Worm (Caenorhabditis elegans) whole organism, L4 larva: ENCODE measurements around the gene gpa-3.
A peak's percentile ranks its signal among the peaks of the same experiment; 100 is the strongest.

Source experiments
- D1046.2 ChIP-seq: fragments of 200-800 bp; sonication (Bioruptor generic); IDR thresholded peaks from 2 replicates; pipeline ENCODE4 v1.3.6; 2022; ENCODE audit warnings: missing genetic modification characterization, missing compliant biosample characterization
- T20F7.1 ChIP-seq: fragments of 200-800 bp; sonication (Bioruptor generic); optimal IDR thresholded peaks from 2 replicates; lab custom pipeline; 2018; ENCODE audit warnings: mild to moderate bottlenecking, missing genetic modification characterization, missing compliant biosample characterization
- T26A8.4 ChIP-seq: fragments of 200-800 bp; sonication (Bioruptor generic); IDR thresholded peaks from 2 replicates; pipeline ENCODE4 v1.3.6; 2022; ENCODE audit warnings: missing genetic modification characterization, missing compliant biosample characterization
- Y105C5A.15 ChIP-seq: fragments of 200-800 bp; sonication (Bioruptor generic); IDR thresholded peaks from 2 replicates; pipeline ENCODE4 v1.3.6; 2022; ENCODE audit warnings: missing genetic modification characterization, missing compliant biosample characterization
- Y75B8A.6 ChIP-seq: fragments of 200-800 bp; sonication (Bioruptor generic); IDR thresholded peaks from 2 replicates; pipeline ENCODE4 v1.3.6; 2022; ENCODE audit warnings: missing genetic modification reagents, missing genetic modification characterization, missing compliant biosample characterization
- ZK337.2 ChIP-seq: fragments of 200-800 bp; sonication (Bioruptor generic); IDR thresholded peaks from 2 replicates; pipeline ENCODE4 v1.3.6; 2022; ENCODE audit warnings: missing genetic modification reagents, missing genetic modification characterization, missing compliant biosample characterization
- aly-2 ChIP-seq: sonication (generic microtip); optimal IDR thresholded peaks from 2 replicates; lab custom pipeline; 2018; ENCODE audit warnings: missing biosample characterization, missing genetic modification characterization
- ama-1 ChIP-seq: fragments of 150-350 bp; optimal IDR thresholded peaks from 2 replicates; lab custom pipeline; 2014; ENCODE audit warnings: inconsistent platforms, mixed read lengths
- ceh-20 ChIP-seq: fragments of 200-800 bp; sonication (Bioruptor generic); IDR thresholded peaks from 2 replicates; pipeline ENCODE4 v1.3.6; 2022; ENCODE audit warnings: missing genetic modification reagents, missing genetic modification characterization, missing compliant biosample characterization
- ceh-28 ChIP-seq: fragments of 150-350 bp; optimal IDR thresholded peaks from 2 replicates; lab custom pipeline; 2014; ENCODE audit warnings: missing biosample characterization, missing genetic modification reagents, missing genetic modification characterization
- ceh-82 ChIP-seq: sonication (generic microtip); optimal IDR thresholded peaks from 2 replicates; lab custom pipeline; 2017; ENCODE audit warnings: missing biosample characterization, missing genetic modification characterization
- ces-1 ChIP-seq: fragments of 150-350 bp; sonication (generic microtip); optimal IDR thresholded peaks from 4 replicates; lab custom pipeline; 2014; ENCODE audit warnings: missing biosample characterization, missing genetic modification reagents, missing genetic modification characterization
- ctbp-1 ChIP-seq: fragments of 200-800 bp; sonication (Bioruptor generic); IDR thresholded peaks from 2 replicates; pipeline ENCODE4 v1.3.6; 2022; ENCODE audit warnings: missing genetic modification reagents, missing genetic modification characterization, missing compliant biosample characterization
- daf-12 ChIP-seq: fragments of 150-350 bp; optimal IDR thresholded peaks from 2 replicates; lab custom pipeline; 2014; ENCODE audit warnings: missing biosample characterization, missing genetic modification reagents, missing genetic modification characterization
- daf-16 ChIP-seq, 3 experiments: sonication (generic microtip); optimal IDR thresholded peaks; 2 replicates each; lab custom pipeline; 2016 to 2017; ENCODE audit warnings: missing genetic modification characterization in 3 of 3, missing genetic modification reagents in 3 of 3, mild to moderate bottlenecking in 2 of 3, missing compliant biosample characterization in 2 of 3, missing biosample characterization in 1 of 3, moderate library complexity in 1 of 3
- dmd-6 ChIP-seq: fragments of 200-800 bp; sonication (Bioruptor generic); IDR thresholded peaks from 2 replicates; pipeline ENCODE4 v1.3.6; 2022; ENCODE audit warnings: missing genetic modification reagents, missing genetic modification characterization, missing compliant biosample characterization
- dmd-8 ChIP-seq: fragments of 200-800 bp; sonication (Bioruptor generic); IDR thresholded peaks from 2 replicates; pipeline ENCODE4 v1.3.6; 2022; ENCODE audit warnings: missing genetic modification characterization, missing compliant biosample characterization
- dve-1 ChIP-seq: sonication (generic microtip); optimal IDR thresholded peaks from 2 replicates; lab custom pipeline; 2017; ENCODE audit warnings: antibody characterized with exemption, mild to moderate bottlenecking, missing genetic modification characterization, missing compliant biosample characterization; ENCODE audit not compliant: insufficient read depth
- gei-8 ChIP-seq: fragments of 200-800 bp; sonication (Bioruptor generic); optimal IDR thresholded peaks from 2 replicates; lab custom pipeline; 2018; ENCODE audit warnings: mild to moderate bottlenecking, missing genetic modification characterization, missing compliant biosample characterization
- hlh-11 ChIP-seq: fragments of 200-800 bp; sonication (Bioruptor generic); optimal IDR thresholded peaks from 2 replicates; lab custom pipeline; 2018; ENCODE audit warnings: mild to moderate bottlenecking, missing genetic modification characterization, missing compliant biosample characterization
- hlh-30 ChIP-seq: sonication (generic microtip); optimal IDR thresholded peaks from 2 replicates; lab custom pipeline; 2017; ENCODE audit warnings: antibody characterized with exemption, mild to moderate bottlenecking, missing genetic modification characterization, missing compliant biosample characterization; ENCODE audit not compliant: insufficient read depth
- madf-9 ChIP-seq: fragments of 200-800 bp; sonication (Bioruptor generic); conservative IDR thresholded peaks from 2 replicates; pipeline ENCODE4 v1.3.6; 2022; ENCODE audit warnings: missing genetic modification reagents, missing genetic modification characterization, missing compliant biosample characterization
- mes-2 ChIP-seq: sonication (generic microtip); optimal IDR thresholded peaks from 2 replicates; lab custom pipeline; 2016; ENCODE audit warnings: missing genotype, mild to moderate bottlenecking, missing genetic modification characterization, missing compliant biosample characterization; ENCODE audit not compliant: poor library complexity, severe bottlenecking
- mxl-3 ChIP-seq: fragments of 200-800 bp; sonication (Bioruptor generic); optimal IDR thresholded peaks from 2 replicates; lab custom pipeline; 2018; ENCODE audit warnings: mild to moderate bottlenecking, missing genetic modification characterization, missing compliant biosample characterization
- nhr-25 ChIP-seq: sonication (generic microtip); optimal IDR thresholded peaks from 2 replicates; lab custom pipeline; 2017; ENCODE audit warnings: missing genetic modification characterization, mild to moderate bottlenecking, missing compliant biosample characterization, antibody characterized with exemption, moderate library complexity, borderline replicate concordance; ENCODE audit not compliant: insufficient read depth
- nhr-28 ChIP-seq: fragments of 150-350 bp; optimal IDR thresholded peaks from 2 replicates; lab custom pipeline; 2014; ENCODE audit warnings: missing biosample characterization, missing genetic modification characterization
- php-3 ChIP-seq: fragments of 200-800 bp; sonication (Bioruptor generic); IDR thresholded peaks from 2 replicates; pipeline ENCODE4 v1.3.6; 2022; ENCODE audit warnings: missing genetic modification reagents, missing genetic modification characterization, missing compliant biosample characterization
- pqm-1 ChIP-seq: sonication (generic microtip); optimal IDR thresholded peaks from 2 replicates; lab custom pipeline; 2017; ENCODE audit warnings: missing biosample characterization, missing genetic modification characterization
- rbr-2 ChIP-seq: sonication (generic microtip); optimal IDR thresholded peaks from 2 replicates; lab custom pipeline; 2016; ENCODE audit warnings: missing genotype, missing genetic modification characterization, missing compliant biosample characterization
- set-16 ChIP-seq: fragments of 200-800 bp; sonication (Bioruptor generic); IDR thresholded peaks from 2 replicates; pipeline ENCODE4 v1.3.6; 2022; ENCODE audit warnings: missing genetic modification reagents, missing genetic modification characterization, missing compliant biosample characterization
- snpc-4 ChIP-seq: fragments of 150-350 bp; optimal IDR thresholded peaks from 2 replicates; lab custom pipeline; 2014; ENCODE audit warnings: missing biosample characterization, missing genetic modification characterization
- spr-1 ChIP-seq: sonication (generic microtip); optimal IDR thresholded peaks from 2 replicates; lab custom pipeline; 2016; ENCODE audit warnings: mild to moderate bottlenecking, missing genetic modification characterization, missing compliant biosample characterization
- tra-1 ChIP-seq: fragments of 200-800 bp; sonication (Bioruptor generic); IDR thresholded peaks from 2 replicates; pipeline ENCODE4 v1.3.6; 2022; ENCODE audit warnings: missing genetic modification reagents, missing genetic modification characterization, missing compliant biosample characterization
- unc-62 ChIP-seq, 3 experiments: fragments of 150-350 bp in 1 of 3; sonication (generic microtip); optimal IDR thresholded peaks in 2 of 3; peaks in 1 of 3; 1 replicate in 1 of 3; 2 replicates in 2 of 3; lab custom pipeline; 2014 to 2017; ENCODE audit warnings: missing biosample characterization in 3 of 3, missing genetic modification characterization in 3 of 3, missing genetic modification reagents in 3 of 3, missing genotype in 1 of 3
- vab-7 ChIP-seq: fragments of 200-800 bp; sonication (Bioruptor generic); IDR thresholded peaks from 2 replicates; pipeline ENCODE4 v1.3.6; 2022; ENCODE audit warnings: missing genetic modification reagents, missing genetic modification characterization, missing compliant biosample characterization
- zfp-2 ChIP-seq: sonication (generic microtip); optimal IDR thresholded peaks from 2 replicates; lab custom pipeline; 2016; ENCODE audit warnings: mild to moderate bottlenecking, missing genetic modification characterization, missing compliant biosample characterization
- zip-2 ChIP-seq: fragments of 150-350 bp; optimal IDR thresholded peaks from 2 replicates; lab custom pipeline; 2014; ENCODE audit warnings: missing biosample characterization, missing genetic modification characterization

gpa-3 gene

ce11 chrV:9373473-9373872 is 13.9 kb upstream of the gpa-3 start, which contains the start of gene E02C12.8 (continued):
- TF ChIP-seq Y105C5A.15 (no peak), T20F7.1 (GFP tag; lab: Kevin White, UChicago) (peak; percentile 23), hlh-11 (tag; lab: Kevin White, UChicago) (no peak), pqm-1 (tag; lab: Kevin White, UChicago) (peak; percentile 93), zip-2 (tag; lab: Kevin White, UChicago) (peak; percentile 58), unc-62 (GFP tag; optimal IDR thresholded peaks at IDR 0.05 in 1 of 2; lab: Kevin White, UChicago) (peak in 1 of 2 experiments; percentile 9), unc-62 (tag; optimal IDR thresholded peaks at IDR 0.05; lab: Kevin White, UChicago) (no peak), madf-9 (GFP tag; lab: Robert Waterston, UW) (no peak), snpc-4 (no peak), ceh-82 (tag; lab: Kevin White, UChicago) (no peak), zfp-2 (tag; lab: Kevin White, UChicago) (no peak), daf-12 (tag; lab: Kevin White, UChicago) (no peak), mxl-3 (GFP tag; lab: Kevin White, UChicago) (peak; percentile 17), hlh-30 (tag; lab: Kevin White, UChicago) (peak; percentile 2), ceh-20 (GFP tag; lab: Robert Waterston, UW) (no peak), ama-1 (lab: Kevin White, UChicago) (no peak)

ce11 chrV:9370986-9371385 is 11.4 kb upstream of the gpa-3 start, which contains the start of gene E02C12.6:
Gene E02C12.6, minus strand, starts transcription at chrV:9371086.
- no peak for TF ChIP-seq dmd-8 (GFP tag; lab: Robert Waterston, UW)
- peak; percentile 10 for TF ChIP-seq nhr-28 (tag; lab: Kevin White, UChicago)
- peak; percentile 12; the same call in 1 of the 2 replicates for TF ChIP-seq dmd-6 (GFP tag; lab: Robert Waterston, UW)
- no peak for TF ChIP-seq rbr-2 (tag; lab: Kevin White, UChicago)
- peak; percentile 51 for TF ChIP-seq pqm-1 (tag; lab: Kevin White, UChicago)
- no peak for TF ChIP-seq Y105C5A.15
- TF ChIP-seq D1046.2: no peak

- TF ChIP-seq php-3 (GFP tag; lab: Robert Waterston, UW) (no peak), zfp-2 (tag; lab: Kevin White, UChicago) (no peak), daf-16 (GFP tag; optimal IDR thresholded peaks at IDR 0.05; lab: Kevin White, UChicago) (no peak), daf-16 (tag; optimal IDR thresholded peaks at IDR 0.05; lab: Kevin White, UChicago) (peak; percentile 73), pqm-1 (tag; lab: Kevin White, UChicago) (peak; percentile 30), dve-1 (tag; lab: Kevin White, UChicago) (peak; percentile 27), aly-2 (tag; lab: Kevin White, UChicago) (no peak), dmd-6 (GFP tag; lab: Robert Waterston, UW) (0 out of 2 replicates have a peak, but pooled peaks have one; percentile 22)
These were observed 3.2 kb downstream of the gpa-3 start, which contains the start of gene ttr-49 for ce11 chrV:9356345-9356744. Gene ttr-49, minus strand, starts transcription at chrV:9356515.

ce11 chrV:9355371-9355770 is 4.2 kb downstream of the gpa-3 start, which contains the start of gene ttr-40:
Gene ttr-40, minus strand, starts transcription at chrV:9355471.
- no peak for TF ChIP-seq Y75B8A.6
- TF ChIP-seq set-16 (GFP tag; lab: Robert Waterston, UW): no peak
- TF ChIP-seq T26A8.4 (GFP tag; lab: Robert Waterston, UW): no peak
- TF ChIP-seq Y105C5A.15: no peak
- TF ChIP-seq dmd-8 (GFP tag; lab: Robert Waterston, UW): no peak
- no peak for TF ChIP-seq ces-1 (GFP tag; lab: Kevin White, UChicago)
- no peak for TF ChIP-seq vab-7 (GFP tag; lab: Robert Waterston, UW)
- TF ChIP-seq spr-1: no peak
- no peak for TF ChIP-seq rbr-2 (tag; lab: Kevin White, UChicago)
- no peak for TF ChIP-seq ctbp-1 (GFP tag; lab: Robert Waterston, UW)
- TF ChIP-seq pqm-1 (tag; lab: Kevin White, UChicago): no peak
- TF ChIP-seq gei-8 (GFP tag; lab: Kevin White, UChicago): no peak
- no peak for TF ChIP-seq nhr-25 (tag; lab: Kevin White, UChicago)
- no peak for TF ChIP-seq mes-2 (tag; lab: Kevin White, UChicago)
- TF ChIP-seq tra-1 (GFP tag; lab: Robert Waterston, UW): no peak
- TF ChIP-seq ceh-28: no peak
- no peak for TF ChIP-seq ZK337.2 (GFP tag; lab: Robert Waterston, UW)
- TF ChIP-seq zip-2 (tag; lab: Kevin White, UChicago): no peak
